Worm (Caenorhabditis elegans): ENCODE measurements around the gene nhr-162.

ce11 chrV:6993999-6994398 lies 2.3 kb upstream of the nhr-162 start:
- TF ChIP-seq zip-8 (tag; optimal IDR thresholded peaks at IDR 0.05) (no peak), unc-62 (GFP tag; optimal IDR thresholded peaks at IDR 0.05) (no peak), nhr-28 (tag; optimal IDR thresholded peaks at IDR 0.05) (no peak), lsy-2 (tag; optimal IDR thresholded peaks at IDR 0.05) (no peak), lin-13 (tag; optimal IDR thresholded peaks at IDR 0.05) (no peak), ztf-11 (tag; optimal IDR thresholded peaks at IDR 0.05) (no peak), sptf-1 (tag; optimal IDR thresholded peaks at IDR 0.05) (no peak), nhr-237 (tag; optimal IDR thresholded peaks at IDR 0.05) (no peak), snpc-4 (tag; optimal IDR thresholded peaks at IDR 0.05) (no peak), elt-3 (tag; optimal IDR thresholded peaks at IDR 0.05) (no peak)

All from whole organism, mixed stage, embryonic.